Fruit fly (Drosophila melanogaster) whole organism, pupa: Measurements from ENCODE around the gene BBS8.
A peak's percentile ranks its signal among the peaks of the same experiment; 100 is the strongest.

Source experiments
- CG10348 ChIP-seq: fragments of 200-800 bp; sonication (Bioruptor generic); IDR thresholded peaks from 2 replicates; pipeline ENCODE4 v1.3.6; 2022; ENCODE audit warnings: missing biosample characterization, missing genetic modification characterization
- CG12605 ChIP-seq: fragments of 200-800 bp; sonication (Bioruptor generic); IDR thresholded peaks from 2 replicates; pipeline ENCODE4 v1.3.6; 2022; ENCODE audit warnings: missing biosample characterization, missing genetic modification characterization
- CG13204 ChIP-seq: fragments of 200-800 bp; sonication (Bioruptor generic); optimal IDR thresholded peaks from 2 replicates; lab custom pipeline; 2018; ENCODE audit warnings: missing biosample characterization, mild to moderate bottlenecking, missing genetic modification characterization, moderate library complexity
- CG14655 ChIP-seq: fragments of 200-800 bp; sonication (Bioruptor generic); optimal IDR thresholded peaks from 3 replicates; lab custom pipeline; 2017; ENCODE audit warnings: mild to moderate bottlenecking, missing biosample characterization, missing genetic modification reagents, missing genetic modification characterization
- CG15710 ChIP-seq: fragments of 200-800 bp; sonication (Bioruptor generic); optimal IDR thresholded peaks from 2 replicates; lab custom pipeline; 2018; ENCODE audit warnings: missing biosample characterization, mild to moderate bottlenecking, missing genetic modification characterization, moderate library complexity
- CG17806 ChIP-seq: fragments of 200-800 bp; sonication (Bioruptor generic); optimal IDR thresholded peaks from 2 replicates; lab custom pipeline; 2018; ENCODE audit warnings: missing biosample characterization, mild to moderate bottlenecking, missing genetic modification characterization, moderate library complexity
- CG32121 ChIP-seq: fragments of 200-800 bp; sonication (Bioruptor generic); IDR thresholded peaks from 2 replicates; pipeline ENCODE4 v1.3.6; 2022; ENCODE audit warnings: missing biosample characterization, missing genetic modification characterization
- CG34367 ChIP-seq: fragments of 200-800 bp; sonication (Bioruptor generic); optimal IDR thresholded peaks from 2 replicates; lab custom pipeline; 2018; ENCODE audit warnings: missing biosample characterization, mild to moderate bottlenecking, missing genetic modification characterization
- CG4496 ChIP-seq: fragments of 200-800 bp; sonication (Bioruptor generic); IDR thresholded peaks from 3 replicates; pipeline ENCODE4 v1.3.6; 2022; ENCODE audit warnings: missing biosample characterization, missing genetic modification characterization
- CG8159 ChIP-seq: fragments of 200-800 bp; sonication (Bioruptor generic); optimal IDR thresholded peaks from 3 replicates; lab custom pipeline; 2018; ENCODE audit warnings: missing biosample characterization, mild to moderate bottlenecking, missing genetic modification characterization, moderate library complexity
- CG8301 ChIP-seq: fragments of 200-800 bp; sonication (Bioruptor generic); optimal IDR thresholded peaks from 2 replicates; lab custom pipeline; 2018; ENCODE audit warnings: missing biosample characterization, mild to moderate bottlenecking, missing genetic modification characterization
- CG9948 ChIP-seq: fragments of 200-800 bp; sonication (Bioruptor generic); optimal IDR thresholded peaks from 2 replicates; lab custom pipeline; 2018; ENCODE audit warnings: missing biosample characterization, mild to moderate bottlenecking, missing genetic modification characterization, moderate library complexity
- D1 ChIP-seq: fragments of 200-800 bp; sonication (Bioruptor generic); optimal IDR thresholded peaks from 2 replicates; lab custom pipeline; 2018; ENCODE audit warnings: missing biosample characterization, mild to moderate bottlenecking, missing genetic modification characterization, moderate library complexity
- EcR ChIP-seq: fragments of 200-800 bp; sonication (Bioruptor generic); optimal IDR thresholded peaks from 3 replicates; lab custom pipeline; 2019; ENCODE audit warnings: missing biosample characterization, missing genetic modification characterization, mild to moderate bottlenecking, moderate library complexity, missing genetic modification reagents
- Ets98B ChIP-seq: fragments of 200-800 bp; sonication (Bioruptor generic); IDR thresholded peaks from 2 replicates; pipeline ENCODE4 v1.3.6; 2022; ENCODE audit warnings: missing biosample characterization, missing genetic modification characterization
- Pif1A ChIP-seq: fragments of 200-800 bp; sonication (Bioruptor generic); optimal IDR thresholded peaks from 3 replicates; lab custom pipeline; 2016; ENCODE audit warnings: missing biosample characterization, missing genetic modification characterization
- Pif1B ChIP-seq: fragments of 200-800 bp; sonication (Bioruptor generic); optimal IDR thresholded peaks from 3 replicates; lab custom pipeline; 2016; ENCODE audit warnings: missing biosample characterization, missing genetic modification characterization
- Snoo ChIP-seq: fragments of 200-800 bp; sonication (Bioruptor generic); optimal IDR thresholded peaks from 3 replicates; lab custom pipeline; 2017; ENCODE audit warnings: missing biosample characterization, mild to moderate bottlenecking, missing genetic modification characterization, inconsistent platforms
- fd96Ca ChIP-seq: fragments of 200-800 bp; sonication (Bioruptor generic); IDR thresholded peaks from 3 replicates; pipeline ENCODE4 v1.3.6; 2022; ENCODE audit warnings: missing biosample characterization, missing genetic modification characterization
- gl ChIP-seq: fragments of 200-800 bp; sonication (Bioruptor generic); optimal IDR thresholded peaks from 2 replicates; lab custom pipeline; 2018; ENCODE audit warnings: missing biosample characterization, mild to moderate bottlenecking, missing genetic modification characterization
- rn ChIP-seq: fragments of 200-800 bp; sonication (Bioruptor generic); IDR thresholded peaks from 2 replicates; pipeline ENCODE4 v1.3.6; 2022; ENCODE audit warnings: missing biosample characterization, missing genetic modification characterization

BBS8 gene

dm6 chr2L:434439-434838 lies 11.8 kb downstream of the BBS8 start:
- TF ChIP-seq CG9948 (tag; lab: Kevin White, UChicago) = no peak
- no peak for TF ChIP-seq CG32121 (GFP tag; lab: Robert Waterston, UW)
- TF ChIP-seq CG14655 (GFP tag; lab: Kevin White, UChicago) = no peak
- no peak for TF ChIP-seq Snoo (tag; lab: Kevin White, UChicago)
- no peak for TF ChIP-seq CG13204 (GFP tag; lab: Kevin White, UChicago)
- TF ChIP-seq CG17806 (tag; lab: Kevin White, UChicago) = no peak

DNA sequence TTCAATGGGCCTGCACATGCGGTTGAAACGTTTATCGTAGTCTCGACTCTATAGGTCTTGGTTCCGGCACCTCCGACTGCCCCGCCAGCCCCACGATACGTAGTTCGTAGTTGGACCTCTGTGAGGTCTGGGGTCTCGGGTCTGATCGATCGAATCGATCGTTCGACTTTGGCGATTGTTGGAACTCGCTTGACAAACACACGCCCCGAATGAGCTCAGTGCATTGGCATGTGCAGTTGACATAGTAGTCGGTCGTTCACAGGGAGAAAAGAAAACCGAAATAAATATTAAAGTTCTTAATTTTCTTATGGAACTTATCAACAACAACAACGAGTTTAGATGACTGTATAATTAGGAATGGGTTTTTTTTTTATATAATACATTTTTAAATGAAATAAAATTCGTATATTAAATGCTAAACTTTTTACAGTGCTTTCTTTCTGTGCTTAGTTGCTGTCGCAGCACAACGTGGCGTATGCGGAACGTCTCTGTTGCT lies 12.7 kb downstream of the BBS8 start:
- TF ChIP-seq fd96Ca (GFP tag; lab: Robert Waterston, UW) (peak; percentile 54; the same call in 1 of the 3 replicates), CG34367 (tag; lab: Kevin White, UChicago) (peak; percentile 19), D1 (tag; lab: Kevin White, UChicago) (no peak), CG4496 (GFP tag; lab: Robert Waterston, UW) (peak; percentile 54; the same call in 1 of the 3 replicates), CG17806 (tag; lab: Kevin White, UChicago) (peak; percentile 60), CG12605 (GFP tag; lab: Robert Waterston, UW) (peak; percentile 64), CG14655 (GFP tag; lab: Kevin White, UChicago) (peak; percentile 66), CG32121 (GFP tag; lab: Robert Waterston, UW) (peak; percentile 83), CG8301 (tag; lab: Kevin White, UChicago) (peak; percentile 61), Pif1A (GFP tag; lab: Kevin White, UChicago) (peak; percentile 53), rn (GFP tag; lab: Robert Waterston, UW) (peak; percentile 54; the same call in 1 of the 2 replicates), EcR (GFP tag; lab: Kevin White, UChicago) (peak; percentile 2), CG15710 (tag; lab: Kevin White, UChicago) (peak; percentile 49), Snoo (tag; lab: Kevin White, UChicago) (no peak), CG9948 (tag; lab: Kevin White, UChicago) (peak; percentile 52), CG8159 (tag; lab: Kevin White, UChicago) (peak; percentile 61), CG10348 (GFP tag; lab: Robert Waterston, UW) (0 out of 2 replicates have a peak, but pooled peaks have one; percentile 23), Pif1B (peak; percentile 51), gl (tag; lab: Kevin White, UChicago) (peak; percentile 5), CG13204 (GFP tag; lab: Kevin White, UChicago) (no peak), Ets98B (GFP tag; lab: Robert Waterston, UW) (peak; percentile 83)

DNA sequence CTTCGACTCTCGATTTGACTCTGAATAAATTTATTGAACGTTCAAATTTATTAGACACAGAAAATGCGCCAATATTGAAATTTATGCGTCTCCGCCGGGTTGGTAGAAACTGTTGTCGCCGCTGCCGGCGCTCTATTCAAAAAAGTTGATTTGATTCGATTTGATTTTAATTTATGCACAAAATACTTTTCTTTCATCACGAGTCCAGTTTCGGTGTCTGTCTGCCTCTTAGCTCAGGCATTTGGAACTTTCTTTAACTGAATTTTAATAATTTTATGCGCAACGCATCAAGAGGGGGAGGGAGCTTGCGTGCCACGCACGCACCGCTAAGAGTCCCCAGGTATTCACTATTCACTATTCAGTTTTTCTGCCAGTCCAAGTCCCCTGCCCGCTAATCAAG lies 14.8 kb downstream of the BBS8 start:
- TF ChIP-seq Snoo (tag; lab: Kevin White, UChicago) = no peak

DNA sequence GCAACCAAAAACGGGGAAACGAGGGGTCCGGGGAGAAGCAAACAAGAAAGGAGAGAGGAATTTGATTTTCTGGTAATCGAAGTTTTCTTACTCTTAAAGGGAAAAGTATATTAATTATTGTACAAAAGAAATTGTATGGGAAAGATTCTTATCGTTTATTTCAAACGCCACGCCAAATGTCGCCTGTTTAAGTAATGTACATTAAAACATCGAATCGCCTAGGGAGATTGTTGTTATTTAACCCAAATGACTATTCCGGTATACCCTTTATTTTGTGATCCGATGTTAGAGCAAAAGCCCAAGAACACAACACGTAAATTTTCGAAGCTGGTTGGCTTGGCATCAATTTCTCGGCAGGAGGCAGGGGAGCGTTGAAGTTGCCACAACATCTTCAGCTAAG lies 16.7 kb downstream of the BBS8 start:
- peak; percentile 82 for TF ChIP-seq Pif1B
- TF ChIP-seq CG8301 (tag; lab: Kevin White, UChicago) = peak; percentile 90
- peak; percentile 82 for TF ChIP-seq Ets98B (GFP tag; lab: Robert Waterston, UW)
- peak; percentile 81 for TF ChIP-seq fd96Ca (GFP tag; lab: Robert Waterston, UW)
- peak; percentile 76 for TF ChIP-seq CG34367 (tag; lab: Kevin White, UChicago)
- 0 out of 2 replicates have a peak, but pooled peaks have one; percentile 14 for TF ChIP-seq rn (GFP tag; lab: Robert Waterston, UW)
- no peak for TF ChIP-seq EcR (GFP tag; lab: Kevin White, UChicago)
- TF ChIP-seq gl (tag; lab: Kevin White, UChicago) = peak; percentile 67
- TF ChIP-seq CG12605 (GFP tag; lab: Robert Waterston, UW) = peak; percentile 57
- peak; percentile 92 for TF ChIP-seq CG17806 (tag; lab: Kevin White, UChicago)
- TF ChIP-seq CG9948 (tag; lab: Kevin White, UChicago) = peak; percentile 89
- TF ChIP-seq CG14655 (GFP tag; lab: Kevin White, UChicago) = peak; percentile 92
- TF ChIP-seq CG4496 (GFP tag; lab: Robert Waterston, UW) = peak; percentile 70
- peak; percentile 82 for TF ChIP-seq Pif1A (GFP tag; lab: Kevin White, UChicago)
- peak; percentile 82 for TF ChIP-seq CG15710 (tag; lab: Kevin White, UChicago)
- TF ChIP-seq CG10348 (GFP tag; lab: Robert Waterston, UW) = no peak
- 0 out of 2 replicates have a peak, but pooled peaks have one; percentile 18 for TF ChIP-seq CG32121 (GFP tag; lab: Robert Waterston, UW)
- TF ChIP-seq D1 (tag; lab: Kevin White, UChicago) = peak; percentile 54
- peak; percentile 87 for TF ChIP-seq CG8159 (tag; lab: Kevin White, UChicago)
- no peak for TF ChIP-seq CG13204 (GFP tag; lab: Kevin White, UChicago)
- TF ChIP-seq Snoo (tag; lab: Kevin White, UChicago) = peak; percentile 85

DNA sequence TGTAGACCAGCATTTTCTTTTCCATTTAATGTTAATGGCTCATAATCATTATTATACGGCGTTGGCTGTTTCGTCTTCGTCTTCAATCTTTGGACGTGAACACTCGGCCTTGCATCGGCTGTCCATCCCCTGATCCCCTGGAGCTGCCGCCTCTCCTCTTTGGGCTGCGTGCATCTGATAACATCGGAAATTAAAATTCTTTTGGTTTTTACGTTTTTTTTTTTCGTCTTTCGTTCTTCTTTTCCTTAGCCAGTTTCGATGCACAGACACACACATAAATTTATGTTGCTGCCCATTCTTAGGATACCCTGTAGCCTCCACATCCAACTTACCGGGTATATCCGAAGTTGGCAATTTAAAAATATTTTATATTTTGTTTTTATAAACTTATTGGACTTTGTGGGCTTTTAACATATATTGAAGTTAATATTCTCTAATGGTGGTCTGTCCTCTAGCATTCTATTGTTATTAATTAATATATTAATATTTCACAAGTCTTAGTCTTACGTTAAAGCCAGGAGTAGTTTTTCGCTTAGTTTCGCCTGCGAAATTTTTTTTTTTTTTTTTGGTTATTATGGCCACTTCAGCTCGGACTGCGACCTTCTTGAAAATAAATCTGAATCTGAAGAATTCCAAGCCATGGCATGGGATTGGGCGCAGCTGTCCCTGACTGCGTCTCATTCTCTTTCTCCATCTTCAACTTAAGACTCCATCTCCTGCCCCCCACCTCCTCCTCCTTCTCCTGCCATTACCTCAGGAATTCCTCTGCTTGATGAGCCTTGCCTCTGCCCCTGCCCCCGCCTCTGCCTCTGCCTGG lies 18.2 kb downstream of the BBS8 start:
- TF ChIP-seq CG13204 (GFP tag; lab: Kevin White, UChicago) = peak; percentile 73
- TF ChIP-seq gl (tag; lab: Kevin White, UChicago) = peak; percentile 53
- TF ChIP-seq Snoo (tag; lab: Kevin White, UChicago) = peak; percentile 90
- peak; percentile 95 for TF ChIP-seq CG9948 (tag; lab: Kevin White, UChicago)
- no peak for TF ChIP-seq Ets98B (GFP tag; lab: Robert Waterston, UW)
- TF ChIP-seq CG17806 (tag; lab: Kevin White, UChicago) = peak; percentile 90
- TF ChIP-seq CG14655 (GFP tag; lab: Kevin White, UChicago) = peak; percentile 89
- peak; percentile 72 for TF ChIP-seq CG8301 (tag; lab: Kevin White, UChicago)
- peak; percentile 20; the same call in 1 of the 2 replicates for TF ChIP-seq CG12605 (GFP tag; lab: Robert Waterston, UW)
- TF ChIP-seq fd96Ca (GFP tag; lab: Robert Waterston, UW) = no peak
- TF ChIP-seq EcR (GFP tag; lab: Kevin White, UChicago) = no peak
- TF ChIP-seq CG8159 (tag; lab: Kevin White, UChicago) = peak; percentile 94
- TF ChIP-seq CG34367 (tag; lab: Kevin White, UChicago) = peak; percentile 86
- peak; percentile 83 for TF ChIP-seq Pif1A (GFP tag; lab: Kevin White, UChicago)
- no peak for TF ChIP-seq rn (GFP tag; lab: Robert Waterston, UW)
- no peak; the same call in 1 of the 3 replicates for TF ChIP-seq CG4496 (GFP tag; lab: Robert Waterston, UW)
- peak; percentile 92 for TF ChIP-seq CG15710 (tag; lab: Kevin White, UChicago)
- TF ChIP-seq D1 (tag; lab: Kevin White, UChicago) = peak; percentile 90
- peak; percentile 87 for TF ChIP-seq Pif1B
- TF ChIP-seq CG10348 (GFP tag; lab: Robert Waterston, UW) = no peak
- TF ChIP-seq CG32121 (GFP tag; lab: Robert Waterston, UW) = no peak
- TF ChIP-seq, all 21 proteins: peak for 14
